Worm (Caenorhabditis elegans) whole organism, young adult: ENCODE measurements around the gene ZK1010.12.
A peak's percentile ranks its signal among the peaks of the same experiment; 100 is the strongest.

Source experiments
- B0336.3 ChIP-seq: fragments of 200-800 bp; sonication (Bioruptor generic); IDR thresholded peaks from 2 replicates; pipeline ENCODE4 v1.3.6; 2022; ENCODE audit warnings: missing genetic modification characterization, missing compliant biosample characterization
- C17E4.6 ChIP-seq: fragments of 200-800 bp; sonication (Bioruptor generic); IDR thresholded peaks from 2 replicates; pipeline ENCODE4 v1.3.6; 2022; ENCODE audit warnings: missing genetic modification reagents, missing genetic modification characterization, missing compliant biosample characterization
- F22D6.2 ChIP-seq: sonication (generic microtip); optimal IDR thresholded peaks from 2 replicates; lab custom pipeline; 2016; ENCODE audit warnings: mild to moderate bottlenecking, missing genetic modification characterization, missing compliant biosample characterization
- F23B12.7 ChIP-seq: sonication (generic microtip); optimal IDR thresholded peaks from 2 replicates; lab custom pipeline; 2017; ENCODE audit warnings: missing genetic modification characterization, mild to moderate bottlenecking, missing compliant biosample characterization, antibody characterized with exemption, moderate library complexity; ENCODE audit not compliant: insufficient read depth
- F33H1.4 ChIP-seq: fragments of 200-800 bp; sonication (Bioruptor generic); IDR thresholded peaks from 2 replicates; pipeline ENCODE4 v1.3.6; 2022; ENCODE audit warnings: missing genetic modification reagents, missing genetic modification characterization, missing compliant biosample characterization
- F39B2.1 ChIP-seq: fragments of 200-800 bp; sonication (Bioruptor generic); IDR thresholded peaks from 2 replicates; pipeline ENCODE4 v1.3.6; 2022; ENCODE audit warnings: missing genetic modification reagents, missing genetic modification characterization, missing compliant biosample characterization
- F49E8.2 ChIP-seq: sonication (generic microtip); optimal IDR thresholded peaks from 3 replicates; lab custom pipeline; 2017; ENCODE audit warnings: missing genetic modification characterization, mild to moderate bottlenecking, missing compliant biosample characterization, antibody characterized with exemption, moderate library complexity; ENCODE audit not compliant: insufficient read depth
- F52B5.7 ChIP-seq: sonication (generic microtip); optimal IDR thresholded peaks from 2 replicates; lab custom pipeline; 2016; ENCODE audit warnings: mild to moderate bottlenecking, missing genetic modification characterization, missing compliant biosample characterization
- F57C9.4 ChIP-seq: sonication (generic microtip); optimal IDR thresholded peaks from 2 replicates; lab custom pipeline; 2017; ENCODE audit warnings: mild to moderate bottlenecking, missing genetic modification characterization, missing compliant biosample characterization
- K12H6.12 ChIP-seq: fragments of 200-800 bp; sonication (Bioruptor generic); optimal IDR thresholded peaks from 2 replicates; lab custom pipeline; 2018; ENCODE audit warnings: mild to moderate bottlenecking, missing genetic modification characterization, missing compliant biosample characterization
- Y56A3A.18 ChIP-seq: fragments of 200-800 bp; sonication (Bioruptor generic); IDR thresholded peaks from 2 replicates; pipeline ENCODE4 v1.3.6; 2022; ENCODE audit warnings: missing genetic modification reagents, missing genetic modification characterization, missing compliant biosample characterization
- akir-1 ChIP-seq: fragments of 200-800 bp; sonication (Bioruptor generic); optimal IDR thresholded peaks from 2 replicates; lab custom pipeline; 2018; ENCODE audit warnings: mild to moderate bottlenecking, missing genetic modification characterization, moderate library complexity, missing compliant biosample characterization
- atf-7 ChIP-seq: sonication (generic microtip); optimal IDR thresholded peaks from 2 replicates; lab custom pipeline; 2017; ENCODE audit warnings: mild to moderate bottlenecking, missing genetic modification characterization, missing compliant biosample characterization
- athp-1 ChIP-seq: sonication (generic microtip); optimal IDR thresholded peaks from 2 replicates; lab custom pipeline; 2017; ENCODE audit warnings: mild to moderate bottlenecking, missing genetic modification characterization, missing compliant biosample characterization
- ccch-3 ChIP-seq: fragments of 200-800 bp; sonication (Bioruptor generic); optimal IDR thresholded peaks from 2 replicates; lab custom pipeline; 2018; ENCODE audit warnings: mild to moderate bottlenecking, missing genetic modification characterization, missing compliant biosample characterization
- cebp-1 ChIP-seq, 2 experiments: fragments of 200-800 bp in 1 of 2; sonication (Bioruptor generic) in 1 of 2; sonication (generic microtip) in 1 of 2; IDR thresholded peaks in 1 of 2; optimal IDR thresholded peaks in 1 of 2; 2 replicates each; pipeline versions ENCODE4 v1.3.6 to Lab custom; 2017 to 2022; ENCODE audit warnings: missing compliant biosample characterization in 2 of 2, missing genetic modification characterization in 2 of 2, mild to moderate bottlenecking in 1 of 2, missing genetic modification reagents in 1 of 2, moderate library complexity in 1 of 2
- ceh-100 ChIP-seq: fragments of 200-800 bp; sonication (Bioruptor generic); IDR thresholded peaks from 2 replicates; pipeline ENCODE4 v1.3.6; 2022; ENCODE audit warnings: missing genetic modification reagents, missing genetic modification characterization, missing compliant biosample characterization
- ceh-40 ChIP-seq: fragments of 200-800 bp; sonication (Bioruptor generic); IDR thresholded peaks from 2 replicates; pipeline ENCODE4 v1.3.6; 2022; ENCODE audit warnings: missing genetic modification characterization, missing compliant biosample characterization
- ceh-58 ChIP-seq: fragments of 200-800 bp; sonication (Bioruptor generic); IDR thresholded peaks from 2 replicates; pipeline ENCODE4 v1.3.6; 2022; ENCODE audit warnings: missing genetic modification characterization, missing compliant biosample characterization
- die-1 ChIP-seq: sonication (generic microtip); optimal IDR thresholded peaks from 2 replicates; lab custom pipeline; 2016; ENCODE audit warnings: missing genotype, mild to moderate bottlenecking, missing genetic modification characterization, missing compliant biosample characterization
- dpff-1 ChIP-seq: sonication (generic microtip); optimal IDR thresholded peaks from 2 replicates; lab custom pipeline; 2017; ENCODE audit warnings: mild to moderate bottlenecking, missing genetic modification characterization, missing compliant biosample characterization
- efl-1 ChIP-seq: fragments of 150-350 bp; optimal IDR thresholded peaks from 2 replicates; lab custom pipeline; 2014; ENCODE audit warnings: missing biosample characterization, missing genetic modification reagents, missing genetic modification characterization
- egl-44 ChIP-seq: fragments of 200-800 bp; sonication (Bioruptor generic); IDR thresholded peaks from 2 replicates; pipeline ENCODE4 v1.3.6; 2022; ENCODE audit warnings: missing genetic modification reagents, missing genetic modification characterization, missing compliant biosample characterization
- ekl-4 ChIP-seq: fragments of 200-800 bp; sonication (Bioruptor generic); IDR thresholded peaks from 2 replicates; pipeline ENCODE4 v1.3.6; 2022; ENCODE audit warnings: missing genetic modification reagents, missing genetic modification characterization, missing compliant biosample characterization
- hmg-1.2 ChIP-seq: fragments of 200-800 bp; sonication (Bioruptor generic); IDR thresholded peaks from 2 replicates; pipeline ENCODE4 v1.3.6; 2022; ENCODE audit warnings: missing genetic modification reagents, missing genetic modification characterization, missing compliant biosample characterization
- hrde-1 ChIP-seq: sonication (generic microtip); optimal IDR thresholded peaks from 2 replicates; lab custom pipeline; 2016; ENCODE audit warnings: missing genetic modification characterization, mild to moderate bottlenecking, missing compliant biosample characterization, moderate library complexity, missing genotype, missing genetic modification reagents, borderline replicate concordance
- lin-54 ChIP-seq: fragments of 200-800 bp; sonication (Bioruptor generic); optimal IDR thresholded peaks from 2 replicates; lab custom pipeline; 2018; ENCODE audit warnings: mild to moderate bottlenecking, missing genetic modification characterization, missing compliant biosample characterization
- lir-1 ChIP-seq: fragments of 200-800 bp; sonication (Bioruptor generic); conservative IDR thresholded peaks from 2 replicates; pipeline ENCODE4 v1.3.6; 2022; ENCODE audit warnings: missing genetic modification reagents, missing genetic modification characterization, missing compliant biosample characterization
- lsl-1 ChIP-seq: fragments of 200-800 bp; sonication (Bioruptor generic); optimal IDR thresholded peaks from 2 replicates; lab custom pipeline; 2018; ENCODE audit warnings: mild to moderate bottlenecking, missing genetic modification characterization, moderate library complexity, missing compliant biosample characterization
- lsy-27 ChIP-seq: sonication (generic microtip); optimal IDR thresholded peaks from 2 replicates; lab custom pipeline; 2017; ENCODE audit warnings: missing genetic modification characterization, mild to moderate bottlenecking, missing compliant biosample characterization, antibody characterized with exemption, missing genotype, borderline replicate concordance; ENCODE audit not compliant: insufficient read depth
- madf-3 ChIP-seq: fragments of 200-800 bp; sonication (Bioruptor generic); IDR thresholded peaks from 2 replicates; pipeline ENCODE4 v1.3.6; 2022; ENCODE audit warnings: missing genetic modification reagents, missing genetic modification characterization, missing compliant biosample characterization
- madf-6 ChIP-seq: fragments of 200-800 bp; sonication (Bioruptor generic); IDR thresholded peaks from 2 replicates; pipeline ENCODE4 v1.3.6; 2022; ENCODE audit warnings: missing genetic modification reagents, missing genetic modification characterization, missing compliant biosample characterization
- mcd-1 ChIP-seq: fragments of 200-800 bp; sonication (Bioruptor generic); IDR thresholded peaks from 2 replicates; pipeline ENCODE4 v1.3.6; 2022; ENCODE audit warnings: missing genetic modification reagents, missing genetic modification characterization, missing compliant biosample characterization
- mes-4 ChIP-seq: sonication (generic microtip); optimal IDR thresholded peaks from 2 replicates; lab custom pipeline; 2016; ENCODE audit warnings: missing genotype, missing genetic modification characterization, missing compliant biosample characterization
- nfya-1 ChIP-seq: sonication (generic microtip); optimal IDR thresholded peaks from 2 replicates; lab custom pipeline; 2017; ENCODE audit warnings: antibody characterized with exemption, missing compliant biosample characterization, missing genetic modification characterization, borderline replicate concordance; ENCODE audit not compliant: insufficient read depth
- nfya-2 ChIP-seq: fragments of 200-800 bp; sonication (Bioruptor generic); IDR thresholded peaks from 2 replicates; pipeline ENCODE4 v1.3.6; 2022; ENCODE audit warnings: missing genetic modification reagents, missing genetic modification characterization, missing compliant biosample characterization
- nhr-179 ChIP-seq: sonication (generic microtip); optimal IDR thresholded peaks from 2 replicates; lab custom pipeline; 2016; ENCODE audit warnings: mild to moderate bottlenecking, missing genetic modification characterization, missing compliant biosample characterization
- nhr-90 ChIP-seq: sonication (generic microtip); optimal IDR thresholded peaks from 2 replicates; lab custom pipeline; 2016; ENCODE audit warnings: missing genotype, mild to moderate bottlenecking, missing genetic modification characterization, missing compliant biosample characterization
- pbrm-1 ChIP-seq: fragments of 200-800 bp; sonication (Bioruptor generic); IDR thresholded peaks from 2 replicates; pipeline ENCODE4 v1.3.6; 2022; ENCODE audit warnings: missing genetic modification reagents, missing genetic modification characterization, missing compliant biosample characterization
- rec-8 ChIP-seq, 2 experiments: sonication (generic microtip); optimal IDR thresholded peaks; 2 replicates each; lab custom pipeline; 2016; ENCODE audit warnings: mild to moderate bottlenecking in 2 of 2, missing genetic modification characterization in 2 of 2, missing genetic modification reagents in 2 of 2, missing genotype in 2 of 2, missing biosample characterization in 1 of 2, missing compliant biosample characterization in 1 of 2, moderate library complexity in 1 of 2
- sea-2 ChIP-seq: fragments of 200-800 bp; sonication (Bioruptor generic); IDR thresholded peaks from 2 replicates; pipeline ENCODE4 v1.3.6; 2022; ENCODE audit warnings: missing genetic modification characterization, missing compliant biosample characterization
- snpc-4 ChIP-seq, 5 experiments: fragments of 150-350 bp in 1 of 5; sonication (generic microtip) in 4 of 5; optimal IDR thresholded peaks; 2 replicates each; lab custom pipeline; 2014 to 2018; ENCODE audit warnings: missing genetic modification characterization in 5 of 5, missing biosample characterization in 3 of 5, antibody characterized with exemption in 2 of 5, mild to moderate bottlenecking in 2 of 5, missing compliant biosample characterization in 2 of 5, missing genotype in 2 of 5, moderate library complexity in 2 of 5, missing genetic modification reagents in 1 of 5
- xnd-1 ChIP-seq: sonication (generic microtip); optimal IDR thresholded peaks from 2 replicates; lab custom pipeline; 2016; ENCODE audit warnings: missing genotype, missing genetic modification reagents, missing genetic modification characterization, missing compliant biosample characterization
- ztf-22 ChIP-seq: fragments of 200-800 bp; sonication (Bioruptor generic); optimal IDR thresholded peaks from 2 replicates; lab custom pipeline; 2018; ENCODE audit warnings: mild to moderate bottlenecking, missing genetic modification characterization, moderate library complexity, missing compliant biosample characterization
- ztf-28 ChIP-seq: fragments of 200-800 bp; sonication (Bioruptor generic); IDR thresholded peaks from 2 replicates; pipeline ENCODE4 v1.3.6; 2022; ENCODE audit warnings: missing genetic modification reagents, missing genetic modification characterization, missing compliant biosample characterization
- ztf-6 ChIP-seq: fragments of 200-800 bp; sonication (Bioruptor generic); IDR thresholded peaks from 2 replicates; pipeline ENCODE4 v1.3.6; 2022; ENCODE audit warnings: missing genetic modification reagents, missing genetic modification characterization, missing compliant biosample characterization

Gene ZK1010.12

DNA sequence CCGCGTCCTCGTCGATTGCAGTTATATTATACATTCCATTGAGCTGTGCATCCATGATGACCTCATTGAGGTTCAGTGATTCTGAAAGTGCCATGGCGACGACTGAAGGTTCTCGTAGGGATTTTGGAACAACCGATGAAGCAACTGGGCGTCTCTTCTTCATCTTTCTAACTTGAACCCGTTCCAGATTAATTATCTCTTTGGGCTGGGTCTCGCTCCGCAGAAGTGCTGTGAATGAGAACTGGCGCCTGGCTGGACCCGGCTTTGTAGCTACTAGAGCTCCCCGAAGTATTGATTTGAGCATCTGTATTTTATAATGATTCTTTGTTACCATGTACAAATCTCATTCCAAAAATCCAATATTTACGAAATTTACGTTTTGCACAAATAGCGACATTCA lies 13.5 kb upstream of the ZK1010.12 start, which contains the start of gene ZK1010.2:
TSS of gene ZK1010.2 (minus strand) at position 304 of the 400 bp plus-strand sequence.
- peak; percentile 29; the same call in 1 of the 2 replicates for TF ChIP-seq hmg-1.2 (GFP tag; lab: Robert Waterston, UW)
- TF ChIP-seq B0336.3 (GFP tag; lab: Robert Waterston, UW), result peak; percentile 92
- TF ChIP-seq snpc-4 (GFP tag; optimal IDR thresholded peaks at IDR 0.05; lab: Kevin White, UChicago), result no peak
- TF ChIP-seq snpc-4 (tag; optimal IDR thresholded peaks at IDR 0.05; lab: Kevin White, UChicago), result no peak
- TF ChIP-seq lsl-1, result peak; percentile 30
- TF ChIP-seq F49E8.2 (tag; lab: Kevin White, UChicago), result peak; percentile 76
- no peak for TF ChIP-seq ztf-28 (GFP tag; lab: Robert Waterston, UW)
- no peak for TF ChIP-seq F39B2.1 (GFP tag; lab: Robert Waterston, UW)
- no peak for TF ChIP-seq F52B5.7
- no peak for TF ChIP-seq F23B12.7 (tag; lab: Kevin White, UChicago)
- TF ChIP-seq athp-1 (tag; lab: Kevin White, UChicago), result peak; percentile 74
- TF ChIP-seq atf-7, result no peak
- TF ChIP-seq lir-1, result no peak
- 0 out of 2 replicates have a peak, but pooled peaks have one; percentile 48 for TF ChIP-seq egl-44 (GFP tag; lab: Robert Waterston, UW)
- no peak for TF ChIP-seq cebp-1 (GFP tag; IDR thresholded peaks at IDR 0.05; lab: Robert Waterston, UW)
- TF ChIP-seq cebp-1 (tag; optimal IDR thresholded peaks at IDR 0.05; lab: Kevin White, UChicago), result peak; percentile 5
- TF ChIP-seq ceh-58, result no peak
- TF ChIP-seq F22D6.2 (tag; lab: Kevin White, UChicago), result no peak
- TF ChIP-seq nfya-1 (tag; lab: Kevin White, UChicago), result no peak
- peak; percentile 71 for TF ChIP-seq mcd-1 (GFP tag; lab: Robert Waterston, UW)
- no peak for TF ChIP-seq nhr-90 (tag; lab: Kevin White, UChicago)
- TF ChIP-seq xnd-1 (tag; lab: Kevin White, UChicago), result peak; percentile 40
- no peak for TF ChIP-seq die-1
- no peak for TF ChIP-seq lsy-27 (tag; lab: Kevin White, UChicago)
- 0 out of 2 replicates have a peak, but pooled peaks have one; percentile 25 for TF ChIP-seq ceh-40 (GFP tag; lab: Robert Waterston, UW)
- TF ChIP-seq hrde-1 (tag; lab: Kevin White, UChicago), result peak; percentile 40
- peak; percentile 70 for TF ChIP-seq madf-6 (GFP tag; lab: Robert Waterston, UW)
- no peak for TF ChIP-seq ztf-6
- no peak for TF ChIP-seq rec-8 (tag; optimal IDR thresholded peaks at IDR 0.05; lab: Kevin White, UChicago)
- peak; percentile 74 for TF ChIP-seq ekl-4 (GFP tag; lab: Robert Waterston, UW)
- TF ChIP-seq ccch-3 (GFP tag; lab: Kevin White, UChicago), result no peak
- TF ChIP-seq pbrm-1, result peak; percentile 33; the same call in 1 of the 2 replicates
- no peak for TF ChIP-seq Y56A3A.18 (GFP tag; lab: Robert Waterston, UW)
- TF ChIP-seq nhr-179, result no peak
- no peak for TF ChIP-seq ztf-22 (GFP tag; lab: Kevin White, UChicago)
- no peak for TF ChIP-seq F57C9.4 (tag; lab: Kevin White, UChicago)
- peak; percentile 71; the same call in 1 of the 2 replicates for TF ChIP-seq madf-3 (GFP tag; lab: Robert Waterston, UW)
- peak; percentile 11 for TF ChIP-seq mes-4
- TF ChIP-seq sea-2 (GFP tag; lab: Robert Waterston, UW), result no peak
- TF ChIP-seq lin-54, result peak; percentile 78
- peak; percentile 38; the same call in 1 of the 2 replicates for TF ChIP-seq F33H1.4 (GFP tag; lab: Robert Waterston, UW)
- no peak for TF ChIP-seq akir-1 (GFP tag; lab: Kevin White, UChicago)
- peak; percentile 6; the same call in 1 of the 2 replicates for TF ChIP-seq C17E4.6 (GFP tag; lab: Robert Waterston, UW)
- TF ChIP-seq ceh-100, result peak; percentile 63; the same call in 1 of the 2 replicates
- TF ChIP-seq efl-1, result no peak
- TF ChIP-seq nfya-2, result no peak
- TF ChIP-seq dpff-1 (tag; lab: Kevin White, UChicago), result no peak
- no peak for TF ChIP-seq K12H6.12 (tag; lab: Kevin White, UChicago)
